Worm (Caenorhabditis elegans) whole organism, midembryonic: ENCODE results near the gene ced-9.

Experiments
- T22C8.4 ChIP-seq: fragments of 200-800 bp; sonication (Bioruptor generic); IDR thresholded peaks from 2 replicates; pipeline ENCODE4 v1.3.6; 2022; ENCODE audit warnings: missing genetic modification characterization, missing compliant biosample characterization
- cog-1 ChIP-seq: sonication (generic microtip); optimal IDR thresholded peaks from 2 replicates; lab custom pipeline; 2016; ENCODE audit warnings: missing genetic modification characterization, missing compliant biosample characterization
- flt-1 ChIP-seq: fragments of 200-800 bp; sonication (Bioruptor generic); IDR thresholded peaks from 2 replicates; pipeline ENCODE4 v1.3.6; 2022; ENCODE audit warnings: missing genetic modification characterization, missing compliant biosample characterization
- klf-2 ChIP-seq: fragments of 200-800 bp; sonication (Bioruptor generic); conservative IDR thresholded peaks from 2 replicates; pipeline ENCODE4 v1.3.6; 2022; ENCODE audit warnings: missing genetic modification reagents, missing genetic modification characterization, missing compliant biosample characterization
- ref-1 ChIP-seq: fragments of 200-800 bp; sonication (Bioruptor generic); conservative IDR thresholded peaks from 2 replicates; pipeline ENCODE4 v1.3.6; 2022; ENCODE audit warnings: missing genetic modification reagents, missing genetic modification characterization, missing compliant biosample characterization
- tab-1 ChIP-seq: fragments of 200-800 bp; sonication (Bioruptor generic); IDR thresholded peaks from 2 replicates; pipeline ENCODE4 v1.3.6; 2022; ENCODE audit warnings: missing genetic modification characterization, missing compliant biosample characterization
- ztf-23 ChIP-seq: fragments of 200-800 bp; sonication (Bioruptor generic); IDR thresholded peaks from 2 replicates; pipeline ENCODE4 v1.3.6; 2022; ENCODE audit warnings: missing genetic modification reagents, missing genetic modification characterization, missing compliant biosample characterization
- ztf-29 ChIP-seq: fragments of 200-800 bp; sonication (Bioruptor generic); IDR thresholded peaks from 2 replicates; pipeline ENCODE4 v1.3.6; 2022; ENCODE audit warnings: missing genetic modification reagents, missing genetic modification characterization, missing compliant biosample characterization

ce11 chrIII:10351595-10352207 is 16.7 kb downstream of the ced-9 start, which contains the start of gene T07C4.3:
- no peak for TF ChIP-seq ztf-23 (GFP tag; lab: Robert Waterston, UW)
- no peak for TF ChIP-seq flt-1 (GFP tag; lab: Robert Waterston, UW)
- no peak for TF ChIP-seq tab-1 (GFP tag; lab: Robert Waterston, UW)
- TF ChIP-seq cog-1: no peak
- TF ChIP-seq klf-2 (GFP tag; lab: Robert Waterston, UW): no peak
- TF ChIP-seq T22C8.4: no peak
- no peak for TF ChIP-seq ztf-29
- TF ChIP-seq ref-1 (GFP tag; lab: Robert Waterston, UW): no peak
